Worm (Caenorhabditis elegans): ENCODE data around the gene F13C5.3.

Gene F13C5.3

ce11 chrX:609553-609952, 10.2 kb upstream of the F13C5.3 start:
- TF ChIP-seq unc-3 (GFP tag; conservative IDR thresholded peaks at IDR 0.05) = no peak
- TF ChIP-seq unc-3 (tag; optimal IDR thresholded peaks at IDR 0.05) = no peak
- no peak for TF ChIP-seq hlh-15 (tag; optimal IDR thresholded peaks at IDR 0.05)
- TF ChIP-seq ceh-22 (tag; optimal IDR thresholded peaks at IDR 0.05) = no peak
- TF ChIP-seq ahr-1 (tag; optimal IDR thresholded peaks at IDR 0.05) = no peak
- no peak for TF ChIP-seq pag-3 (tag; optimal IDR thresholded peaks at IDR 0.05; ENCODE audit: borderline replicate concordance)
- no peak for TF ChIP-seq K02D7.2 (tag; optimal IDR thresholded peaks at IDR 0.05)

- TF ChIP-seq unc-42 (tag; optimal IDR thresholded peaks at IDR 0.05) (no peak), C08G9.2 (tag; optimal IDR thresholded peaks at IDR 0.05) (no peak), dve-1 (tag; optimal IDR thresholded peaks at IDR 0.05) (no peak), ceh-48 (tag; optimal IDR thresholded peaks at IDR 0.05) (no peak), sdc-2 (tag; optimal IDR thresholded peaks at IDR 0.05) (no peak), npax-4 (tag; optimal IDR thresholded peaks at IDR 0.05) (no peak), gmeb-2 (tag; optimal IDR thresholded peaks at IDR 0.05) (no peak), pha-4 (tag; optimal IDR thresholded peaks at IDR 0.05) (no peak), eyg-1 (tag; optimal IDR thresholded peaks at IDR 0.05) (no peak), K09A11.1 (tag; optimal IDR thresholded peaks at IDR 0.05; ENCODE audit: insufficient read depth) (no peak), dmd-4 (tag; optimal IDR thresholded peaks at IDR 0.05; ENCODE audit: borderline replicate concordance) (no peak), ref-2 (tag; optimal IDR thresholded peaks at IDR 0.05) (no peak), hlh-30 (tag; optimal IDR thresholded peaks at IDR 0.05; ENCODE audit: insufficient read depth) (no peak), elt-4 (tag; optimal IDR thresholded peaks at IDR 0.05) (no peak), unc-55 (GFP tag; optimal IDR thresholded peaks at IDR 0.05) (no peak), ceh-2 (tag; optimal IDR thresholded peaks at IDR 0.05) (no peak), ceh-18 (tag; optimal IDR thresholded peaks at IDR 0.05) (no peak), ama-1 (optimal IDR thresholded peaks at IDR 0.05) (no peak), hlh-6 (tag; optimal IDR thresholded peaks at IDR 0.05) (no peak)
These were observed 9.0 kb upstream of the F13C5.3 start, which contains the start of gene F13C5.5 for ce11 chrX:608392-608791. Gene F13C5.5 (minus strand): TSS chrX:608492.

- TF ChIP-seq ahr-1 (tag; optimal IDR thresholded peaks at IDR 0.05) (no peak), unc-86 (tag; optimal IDR thresholded peaks at IDR 0.05) (no peak), zip-5 (tag; optimal IDR thresholded peaks at IDR 0.05) (no peak), pax-1 (tag; optimal IDR thresholded peaks at IDR 0.05) (no peak), ceh-45 (GFP tag; IDR thresholded peaks at IDR 0.05) (no peak), unc-55 (GFP tag; optimal IDR thresholded peaks at IDR 0.05) (no peak)
These were observed 2.5 kb upstream of the F13C5.3 start, which contains the start of gene F13C5.1 for ce11 chrX:601860-602259. Gene F13C5.1 (plus strand): TSS chrX:602160.

- TF ChIP-seq ceh-6 (GFP tag; optimal IDR thresholded peaks at IDR 0.05) = no peak
- no peak for TF ChIP-seq Y22D7AL.16 (tag; optimal IDR thresholded peaks at IDR 0.05)
- peak; percentile 40 for TF ChIP-seq ref-2 (tag; optimal IDR thresholded peaks at IDR 0.05)
- no peak for TF ChIP-seq fax-1 (tag; optimal IDR thresholded peaks at IDR 0.05)
- no peak for TF ChIP-seq elt-2 (tag; optimal IDR thresholded peaks at IDR 0.05)
- TF ChIP-seq nhr-232 (tag; optimal IDR thresholded peaks at IDR 0.05) = no peak
- TF ChIP-seq fkh-6 (tag; optimal IDR thresholded peaks at IDR 0.05) = peak; percentile 1
- peak; percentile 96 for TF ChIP-seq unc-42 (tag; optimal IDR thresholded peaks at IDR 0.05)
- TF ChIP-seq tbx-7 (tag; optimal IDR thresholded peaks at IDR 0.05) = no peak
- TF ChIP-seq C08G9.2 (tag; optimal IDR thresholded peaks at IDR 0.05) = no peak
- peak; percentile 26 for TF ChIP-seq pat-9 (tag; optimal IDR thresholded peaks at IDR 0.05)
- no peak for TF ChIP-seq che-1 (tag; optimal IDR thresholded peaks at IDR 0.05)
- no peak for TF ChIP-seq ztf-16 (tag; optimal IDR thresholded peaks at IDR 0.05)
- no peak for TF ChIP-seq K09A11.1 (tag; optimal IDR thresholded peaks at IDR 0.05; ENCODE audit: insufficient read depth)
- no peak for TF ChIP-seq pax-1 (tag; optimal IDR thresholded peaks at IDR 0.05)
- no peak for TF ChIP-seq eyg-1 (tag; optimal IDR thresholded peaks at IDR 0.05)
- TF ChIP-seq hlh-13 (GFP tag; optimal IDR thresholded peaks at IDR 0.05) = no peak
- no peak for TF ChIP-seq ttx-3 (tag; optimal IDR thresholded peaks at IDR 0.05)
- TF ChIP-seq unc-86 (tag; optimal IDR thresholded peaks at IDR 0.05) = no peak
- no peak for TF ChIP-seq npax-4 (tag; optimal IDR thresholded peaks at IDR 0.05)
- peak; percentile 61 for TF ChIP-seq ceh-19 (GFP tag; optimal IDR thresholded peaks at IDR 0.05)
- TF ChIP-seq ceh-48 (tag; optimal IDR thresholded peaks at IDR 0.05) = no peak
- no peak for TF ChIP-seq T23F11.4 (GFP tag; optimal IDR thresholded peaks at IDR 0.05)
- peak; percentile 53 for TF ChIP-seq lim-6 (tag; optimal IDR thresholded peaks at IDR 0.05)
- TF ChIP-seq pha-4 (tag; optimal IDR thresholded peaks at IDR 0.05) = no peak
- TF ChIP-seq madf-2 (tag; optimal IDR thresholded peaks at IDR 0.05) = no peak
- TF ChIP-seq rnt-1 (tag; optimal IDR thresholded peaks at IDR 0.05) = no peak
- peak; percentile 25 for TF ChIP-seq ceh-18 (tag; optimal IDR thresholded peaks at IDR 0.05)
- no peak for TF ChIP-seq sox-2 (GFP tag; IDR thresholded peaks at IDR 0.05)
- TF ChIP-seq gmeb-2 (tag; optimal IDR thresholded peaks at IDR 0.05) = no peak
These were observed 2.0 kb upstream of the F13C5.3 start for ce11 chrX:601340-601757.

Measured in whole organism, late embryonic.